In genomic region chr3R:29772090-29772794, dm6 we compare ENCODE assay signal across 3 fruit fly cellular contexts.
TF ChIP-seq lines count a peak whose summit lies in the region.

No protein-coding gene starts in this region.

TF ChIP-seq in whole organism, embryonic, 481 proteins besides CTCF, POLR2A, EP300 and RAD21 (continued from another document and continues in another):
- no peak for TF ChIP-seq CG11247 (GFP tag; IDR thresholded peaks at IDR 0.05; lab: Robert Waterston, UW)
- TF ChIP-seq CG10274 (GFP tag; optimal IDR thresholded peaks at IDR 0.05; lab: Kevin White, UChicago) = peak; percentile 15
- no peak for TF ChIP-seq CG9797 (GFP tag; optimal IDR thresholded peaks at IDR 0.05; lab: Kevin White, UChicago)
- TF ChIP-seq CG14050 (GFP tag; IDR thresholded peaks at IDR 0.05; lab: Robert Waterston, UW) = no peak
- peak; percentile 51 for TF ChIP-seq Usf (GFP tag; optimal IDR thresholded peaks at IDR 0.05; lab: Kevin White, UChicago)
- TF ChIP-seq ash1 (GFP tag; optimal IDR thresholded peaks at IDR 0.05; lab: Kevin White, UChicago) = no peak
- TF ChIP-seq cato (GFP tag; optimal IDR thresholded peaks at IDR 0.05; lab: Kevin White, UChicago; ENCODE audit: borderline replicate concordance) = no peak
- no peak for TF ChIP-seq Tbp (GFP tag; optimal IDR thresholded peaks at IDR 0.05; lab: Kevin White, UChicago)
- peak; percentile 35; the same call in 1 of the 2 replicates for TF ChIP-seq H2.0 (GFP tag; IDR thresholded peaks at IDR 0.05; lab: Robert Waterston, UW)
- no peak for TF ChIP-seq vfl (GFP tag; optimal IDR thresholded peaks at IDR 0.05; lab: Kevin White, UChicago)
- TF ChIP-seq hbn (GFP tag; IDR thresholded peaks at IDR 0.05; lab: Robert Waterston, UW; ENCODE audit: partially characterized antibody) = no peak
- peak; percentile 5 for TF ChIP-seq Sox102F (GFP tag; optimal IDR thresholded peaks at IDR 0.05; lab: Kevin White, UChicago)
- TF ChIP-seq CG15696 (tag; optimal IDR thresholded peaks at IDR 0.05; lab: Kevin White, UChicago) = peak; percentile 31
- no peak for TF ChIP-seq CG11085 (GFP tag; IDR thresholded peaks at IDR 0.05; lab: Robert Waterston, UW)
- 0 out of 2 replicates have a peak, but pooled peaks have one; percentile 22 for TF ChIP-seq al (GFP tag; IDR thresholded peaks at IDR 0.05; lab: Robert Waterston, UW)
- peak; percentile 2 for TF ChIP-seq mam (GFP tag; optimal IDR thresholded peaks at IDR 0.05; lab: Kevin White, UChicago)
- TF ChIP-seq CG2202 (tag; optimal IDR thresholded peaks at IDR 0.05; lab: Kevin White, UChicago) = no peak
- TF ChIP-seq BEAF-32 (GFP tag; optimal IDR thresholded peaks at IDR 0.05; lab: Kevin White, UChicago) = peak; percentile 64
- TF ChIP-seq NFAT (GFP tag; IDR thresholded peaks at IDR 0.05; lab: Robert Waterston, UW) = peak; percentile 75
- TF ChIP-seq emc (GFP tag; optimal IDR thresholded peaks at IDR 0.05; lab: Kevin White, UChicago) = no peak
- TF ChIP-seq CG9932 (GFP tag; IDR thresholded peaks at IDR 0.05; lab: Robert Waterston, UW) = peak; percentile 49
- no peak for TF ChIP-seq CG5953 (GFP tag; IDR thresholded peaks at IDR 0.05; lab: Robert Waterston, UW)
- no peak for TF ChIP-seq CG14667 (GFP tag; IDR thresholded peaks at IDR 0.05; lab: Robert Waterston, UW)
- no peak for TF ChIP-seq C15 (GFP tag; IDR thresholded peaks at IDR 0.05; lab: Robert Waterston, UW)
- TF ChIP-seq grau (tag; optimal IDR thresholded peaks at IDR 0.05; lab: Kevin White, UChicago) = no peak
- TF ChIP-seq insv (GFP tag; optimal IDR thresholded peaks at IDR 0.05; lab: Kevin White, UChicago) = no peak
- TF ChIP-seq dmrt99B (tag; optimal IDR thresholded peaks at IDR 0.05; lab: Kevin White, UChicago) = peak; percentile 14
- 0 out of 2 replicates have a peak, but pooled peaks have one; percentile 20 for TF ChIP-seq Ptx1 (GFP tag; IDR thresholded peaks at IDR 0.05; lab: Robert Waterston, UW)
- no peak for TF ChIP-seq CG34224 (GFP tag; IDR thresholded peaks at IDR 0.05; lab: Robert Waterston, UW; ENCODE audit: partially characterized antibody)
- TF ChIP-seq CG17186 (GFP tag; optimal IDR thresholded peaks at IDR 0.05; lab: Kevin White, UChicago) = no peak
- 0 out of 2 replicates have a peak, but pooled peaks have one; percentile 20 for TF ChIP-seq danr (GFP tag; IDR thresholded peaks at IDR 0.05; lab: Robert Waterston, UW)
- peak; percentile 3 for TF ChIP-seq Sry-δ (GFP tag; optimal IDR thresholded peaks at IDR 0.05; lab: Kevin White, UChicago)
- no peak for TF ChIP-seq dan (GFP tag; IDR thresholded peaks at IDR 0.05; lab: Robert Waterston, UW)
- TF ChIP-seq Dll (GFP tag; IDR thresholded peaks at IDR 0.05; lab: Robert Waterston, UW; ENCODE audit: partially characterized antibody) = no peak
- TF ChIP-seq CG18599 (GFP tag; optimal IDR thresholded peaks at IDR 0.05; lab: Kevin White, UChicago) = peak; percentile 17
- no peak for TF ChIP-seq YL-1 (GFP tag; optimal IDR thresholded peaks at IDR 0.05; lab: Kevin White, UChicago)
- TF ChIP-seq Kr (GFP tag; optimal IDR thresholded peaks at IDR 0.05; lab: Kevin White, UChicago) = no peak
- no peak for TF ChIP-seq da (GFP tag; optimal IDR thresholded peaks at IDR 0.05; lab: Kevin White, UChicago)
- TF ChIP-seq Mrtf (GFP tag; IDR thresholded peaks at IDR 0.05; lab: Robert Waterston, UW) = 0 out of 3 replicates have a peak, but pooled peaks have one; percentile 39
- TF ChIP-seq CG11398 (GFP tag; optimal IDR thresholded peaks at IDR 0.05; lab: Kevin White, UChicago) = no peak
- TF ChIP-seq CG15514 (GFP tag; optimal IDR thresholded peaks at IDR 0.05; lab: Kevin White, UChicago) = peak; percentile 98
- peak in 1 of 2 experiments; percentile 12 for TF ChIP-seq Pdp1 (GFP tag; optimal IDR thresholded peaks at IDR 0.05; lab: Kevin White, UChicago)
- no peak for TF ChIP-seq crol (GFP tag; IDR thresholded peaks at IDR 0.05; lab: Robert Waterston, UW)

TF ChIP-seq in whole organism, prepupa, 60 proteins besides CTCF, POLR2A, EP300 and RAD21 (continued from another document):
- TF ChIP-seq CG3032 (tag; optimal IDR thresholded peaks at IDR 0.05; lab: Kevin White, UChicago) (peak; percentile 52), CG8319 (GFP tag; optimal IDR thresholded peaks at IDR 0.05; lab: Kevin White, UChicago) (no peak), Gug (GFP tag; IDR thresholded peaks at IDR 0.05; lab: Robert Waterston, UW) (no peak), dac (GFP tag; optimal IDR thresholded peaks at IDR 0.05; lab: Kevin White, UChicago) (no peak), CG8632 (GFP tag; optimal IDR thresholded peaks at IDR 0.05; lab: Kevin White, UChicago) (no peak), Eip78C (GFP tag; lab: Kevin White, UChicago) (peak; percentile 93), fd59A (GFP tag; optimal IDR thresholded peaks at IDR 0.05; lab: Kevin White, UChicago) (peak; percentile 20), vri (GFP tag; optimal IDR thresholded peaks at IDR 0.05; lab: Kevin White, UChicago) (no peak), fd85E (GFP tag; optimal IDR thresholded peaks at IDR 0.05; lab: Kevin White, UChicago) (no peak), CG15336 (GFP tag; IDR thresholded peaks at IDR 0.05; lab: Robert Waterston, UW) (no peak), acj6 (GFP tag; optimal IDR thresholded peaks at IDR 0.05; lab: Kevin White, UChicago) (no peak), spab (GFP tag; optimal IDR thresholded peaks at IDR 0.05; lab: Kevin White, UChicago) (peak; percentile 51), Sox102F (GFP tag; optimal IDR thresholded peaks at IDR 0.05; lab: Kevin White, UChicago) (no peak), Hr39 (GFP tag; optimal IDR thresholded peaks at IDR 0.05; lab: Kevin White, UChicago) (peak; percentile 12), CG32006 (GFP tag; optimal IDR thresholded peaks at IDR 0.05; lab: Kevin White, UChicago) (peak; percentile 61), Hr4 (GFP tag; optimal IDR thresholded peaks at IDR 0.05; lab: Kevin White, UChicago) (no peak), Eip93F (GFP tag; optimal IDR thresholded peaks at IDR 0.05; lab: Kevin White, UChicago) (no peak), CG11902 (GFP tag; optimal IDR thresholded peaks at IDR 0.05; lab: Kevin White, UChicago) (peak; percentile 28), topi (GFP tag; optimal IDR thresholded peaks at IDR 0.05; lab: Kevin White, UChicago) (peak; percentile 52), Lpt (GFP tag; optimal IDR thresholded peaks at IDR 0.05; lab: Kevin White, UChicago) (no peak), Ets96B (tag; optimal IDR thresholded peaks at IDR 0.05; lab: Kevin White, UChicago) (peak; percentile 16), eg (GFP tag; IDR thresholded peaks at IDR 0.05; lab: Robert Waterston, UW) (no peak; the same call in 2 of the 3 replicates), Sox14 (GFP tag; optimal IDR thresholded peaks at IDR 0.05; lab: Kevin White, UChicago) (no peak), CG9139 (GFP tag; optimal IDR thresholded peaks at IDR 0.05; lab: Kevin White, UChicago) (no peak), CG11294 (GFP tag; IDR thresholded peaks at IDR 0.05; lab: Robert Waterston, UW) (no peak), CG31627 (GFP tag; optimal IDR thresholded peaks at IDR 0.05; lab: Kevin White, UChicago) (peak; percentile 40), CG6276 (GFP tag; optimal IDR thresholded peaks at IDR 0.05; lab: Kevin White, UChicago) (peak; percentile 23), salr (GFP tag; optimal IDR thresholded peaks at IDR 0.05; lab: Kevin White, UChicago) (peak in 1 of 2 experiments; percentile 60), lz (GFP tag; optimal IDR thresholded peaks at IDR 0.05; lab: Kevin White, UChicago) (peak; percentile 61), cyc (GFP tag; optimal IDR thresholded peaks at IDR 0.05; lab: Kevin White, UChicago) (peak; percentile 42), CG6163 (GFP tag; IDR thresholded peaks at IDR 0.05; lab: Robert Waterston, UW) (peak; percentile 74), OdsH (GFP tag; optimal IDR thresholded peaks at IDR 0.05; lab: Kevin White, UChicago) (peak; percentile 27), CG1621 (tag; optimal IDR thresholded peaks at IDR 0.05; lab: Kevin White, UChicago) (no peak), Ets21C (GFP tag; optimal IDR thresholded peaks at IDR 0.05; lab: Kevin White, UChicago) (peak; percentile 10), pdm3 (GFP tag; optimal IDR thresholded peaks at IDR 0.05; lab: Kevin White, UChicago) (peak; percentile 45), CG10669 (GFP tag; optimal IDR thresholded peaks at IDR 0.05; lab: Kevin White, UChicago) (peak; percentile 33), esn (GFP tag; optimal IDR thresholded peaks at IDR 0.05; lab: Kevin White, UChicago) (peak; percentile 66), CG10631 (GFP tag; optimal IDR thresholded peaks at IDR 0.05; lab: Kevin White, UChicago) (peak; percentile 65), Blimp-1 (GFP tag; optimal IDR thresholded peaks at IDR 0.05; lab: Kevin White, UChicago) (peak; percentile 16), dsx (GFP tag; optimal IDR thresholded peaks at IDR 0.05; lab: Kevin White, UChicago; ENCODE audit: poor library complexity, severe bottlenecking) (no peak), CG6808 (GFP tag; optimal IDR thresholded peaks at IDR 0.05; lab: Kevin White, UChicago) (peak; percentile 63)

TF ChIP-seq in whole organism, wandering third instar larva, 38 proteins besides CTCF, POLR2A, EP300 and RAD21 (continued from another document):
- peak; percentile 55 for TF ChIP-seq Hr83 (GFP tag; optimal IDR thresholded peaks at IDR 0.05; lab: Kevin White, UChicago; ENCODE audit: poor library complexity, severe bottlenecking)
- TF ChIP-seq rgr (GFP tag; optimal IDR thresholded peaks at IDR 0.05; lab: Kevin White, UChicago) = no peak
- TF ChIP-seq br (GFP tag; optimal IDR thresholded peaks at IDR 0.05; lab: Kevin White, UChicago) = peak; percentile 2
- TF ChIP-seq CrebA (GFP tag; optimal IDR thresholded peaks at IDR 0.05; lab: Kevin White, UChicago; ENCODE audit: borderline replicate concordance) = no peak
- peak; percentile 91 to 92 for TF ChIP-seq dl (GFP tag; optimal IDR thresholded peaks at IDR 0.05; lab: Kevin White, UChicago; ENCODE audit: insufficient read depth in 1 of 2, partially characterized antibody in 2 of 2)
- TF ChIP-seq Myc (optimal IDR thresholded peaks at IDR 0.05; lab: Kevin White, UChicago) = peak; percentile 29
- TF ChIP-seq ey (GFP tag; optimal IDR thresholded peaks at IDR 0.05; lab: Kevin White, UChicago) = no peak
- no peak for TF ChIP-seq Hnf4 (GFP tag; optimal IDR thresholded peaks at IDR 0.05; lab: Kevin White, UChicago)
- TF ChIP-seq Abd-B (GFP tag; optimal IDR thresholded peaks at IDR 0.05; lab: Kevin White, UChicago) = no peak
- peak; percentile 93 for TF ChIP-seq Dif (GFP tag; optimal IDR thresholded peaks at IDR 0.05; lab: Kevin White, UChicago; ENCODE audit: partially characterized antibody)
TF ChIP-seq in whole organism, wandering third instar larva: peak in this region for 14.
